3 fruit fly cellular contexts compared by ENCODE assay signal in genomic region chr3L:3702489-3702888, dm6.
TF ChIP-seq lines count a peak whose summit lies in the region.

No protein-coding gene starts in this region.

- peak; percentile 68 to 74 for TF ChIP-seq CTCF in S2 (optimal IDR thresholded peaks at IDR 0.05; lab: Kevin White, UChicago)
- peak; percentile 67 for TF ChIP-seq CTCF in whole organism, embryonic (GFP tag; optimal IDR thresholded peaks at IDR 0.05; lab: Kevin White, UChicago)

TF ChIP-seq in whole organism, embryonic, 481 proteins besides CTCF, POLR2A, EP300 and RAD21:
- peak; percentile 25 for TF ChIP-seq sens (GFP tag; lab: Kevin White, UChicago)
- TF ChIP-seq grn (GFP tag; optimal IDR thresholded peaks at IDR 0.05; lab: Kevin White, UChicago), result no peak
- TF ChIP-seq CG11504 (tag; optimal IDR thresholded peaks at IDR 0.05; lab: Kevin White, UChicago), result peak; percentile 55
- peak; percentile 16 for TF ChIP-seq stwl (tag; optimal IDR thresholded peaks at IDR 0.05; lab: Kevin White, UChicago)
- 0 out of 2 replicates have a peak, but pooled peaks have one; percentile 8 for TF ChIP-seq CG9215 (GFP tag; IDR thresholded peaks at IDR 0.05; lab: Robert Waterston, UW)

TF ChIP-seq in whole organism, prepupa, 60 proteins besides CTCF, POLR2A, EP300 and RAD21:
- peak; percentile 40; the same call in 1 of the 3 replicates for TF ChIP-seq eg (GFP tag; IDR thresholded peaks at IDR 0.05; lab: Robert Waterston, UW)
- TF ChIP-seq CG10631 (GFP tag; optimal IDR thresholded peaks at IDR 0.05; lab: Kevin White, UChicago), result no peak
- no peak for TF ChIP-seq fd85E (GFP tag; optimal IDR thresholded peaks at IDR 0.05; lab: Kevin White, UChicago)
- peak; percentile 28 for TF ChIP-seq Eip78C (GFP tag; lab: Kevin White, UChicago)
- no peak for TF ChIP-seq CG34406 (GFP tag; optimal IDR thresholded peaks at IDR 0.05; lab: Kevin White, UChicago)
